Worm (Caenorhabditis elegans) whole organism, L3 larva: Measurements from ENCODE around the gene T21B10.3.

Source experiments
- R02D3.7 ChIP-seq: fragments of 150-350 bp; optimal IDR thresholded peaks from 2 replicates; lab custom pipeline; 2014; ENCODE audit warnings: missing biosample characterization, missing genetic modification characterization
- aly-2 ChIP-seq: fragments of 150-350 bp; optimal IDR thresholded peaks from 2 replicates; lab custom pipeline; 2014; ENCODE audit warnings: missing biosample characterization, missing genetic modification characterization
- elt-1 ChIP-seq: fragments of 150-350 bp; optimal IDR thresholded peaks from 2 replicates; lab custom pipeline; 2014; ENCODE audit warnings: missing biosample characterization, missing genetic modification characterization
- elt-2 ChIP-seq: sonication (generic microtip); optimal IDR thresholded peaks from 2 replicates; lab custom pipeline; 2016; ENCODE audit warnings: missing genetic modification reagents, mild to moderate bottlenecking, missing genetic modification characterization, missing compliant biosample characterization
- elt-3 ChIP-seq, 3 experiments: fragments of 150-350 bp in 1 of 3; sonication (generic microtip) in 2 of 3; optimal IDR thresholded peaks; 2 replicates in 2 of 3; 4 replicates in 1 of 3; lab custom pipeline; 2014 to 2017; ENCODE audit warnings: missing biosample characterization in 3 of 3, missing genetic modification characterization in 3 of 3
- fkh-10 ChIP-seq: sonication (generic microtip); optimal IDR thresholded peaks from 2 replicates; lab custom pipeline; 2017; ENCODE audit warnings: missing biosample characterization, missing genetic modification reagents, missing genetic modification characterization
- fos-1 ChIP-seq: fragments of 150-350 bp; optimal IDR thresholded peaks from 2 replicates; lab custom pipeline; 2014; ENCODE audit warnings: missing biosample characterization, missing genetic modification characterization
- nhr-25 ChIP-seq: sonication (generic microtip); optimal IDR thresholded peaks from 2 replicates; lab custom pipeline; 2017; ENCODE audit warnings: missing biosample characterization, missing genetic modification characterization
- unc-39 ChIP-seq: sonication (generic microtip); optimal IDR thresholded peaks from 4 replicates; lab custom pipeline; 2017; ENCODE audit warnings: missing biosample characterization, missing genetic modification characterization
- ztf-4 ChIP-seq: fragments of 150-350 bp; optimal IDR thresholded peaks from 2 replicates; lab custom pipeline; 2014; ENCODE audit warnings: missing biosample characterization, missing genetic modification characterization

- TF ChIP-seq nhr-25 = no peak
- no peak for TF ChIP-seq elt-1 (tag; lab: Kevin White, UChicago)
- no peak for TF ChIP-seq unc-39
- TF ChIP-seq fkh-10 (GFP tag; lab: Kevin White, UChicago) = no peak
- no peak for TF ChIP-seq R02D3.7 (tag; lab: Kevin White, UChicago)
- no peak for TF ChIP-seq fos-1
- no peak for TF ChIP-seq ztf-4 (tag; lab: Kevin White, UChicago)
- TF ChIP-seq elt-2 (tag; lab: Kevin White, UChicago) = no peak
- TF ChIP-seq aly-2 (tag; lab: Kevin White, UChicago) = no peak
- TF ChIP-seq elt-3 (tag; optimal IDR thresholded peaks at IDR 0.05; lab: Kevin White, UChicago) = no peak
These were observed 44.6 kb upstream of the T21B10.3 start for ce11 chrII:8889589-8889988.
